Fruit fly (Drosophila melanogaster) S2 (cell line): ENCODE results near the gene janB.

Source experiments
- CG8478 ChIP-seq: fragments of >200 bp; optimal IDR thresholded peaks from 2 replicates; lab custom pipeline; 2018
- CTCF ChIP-seq, 2 experiments: fragments of >200 bp; optimal IDR thresholded peaks; 2 replicates each; lab custom pipeline; 2018

Gene janB

dm6 chr3R:29995035-29995434, 43.5 kb downstream of the janB start, which contains the start of the genes CG7903 and Sas-6:
Gene CG7903 (minus strand): TSS chr3R:29995231.
Gene Sas-6 (plus strand): TSS chr3R:29995357.
- TF ChIP-seq CG8478 (no peak), CTCF (optimal IDR thresholded peaks at IDR 0.05; lab: Kevin White, UChicago) (no peak)

- TF ChIP-seq CTCF (optimal IDR thresholded peaks at IDR 0.05; lab: Kevin White, UChicago) (no peak), CG8478 (no peak)
These were observed 45.4 kb downstream of the janB start, which contains the start of gene Acph-1 for dm6 chr3R:29993134-29993533. Gene Acph-1 (minus strand): TSS chr3R:29993411.

- TF ChIP-seq CG8478 (no peak), CTCF (optimal IDR thresholded peaks at IDR 0.05; lab: Kevin White, UChicago) (no peak)
These were observed 47.8 kb downstream of the janB start for dm6 chr3R:29990681-29991080.
